Fruit fly (Drosophila melanogaster) whole organism, embryonic: ENCODE measurements around the gene CG1824.
A peak's percentile ranks its signal among the peaks of the same experiment; 100 is the strongest.

Experiments
- ATbp ChIP-seq: fragments of 200-800 bp; sonication (Bioruptor generic); optimal IDR thresholded peaks from 2 replicates; lab custom pipeline; 2017; ENCODE audit warnings: missing biosample characterization, mild to moderate bottlenecking, missing genetic modification characterization, missing genetic modification reagents
- CG10147 ChIP-seq: fragments of 200-800 bp; sonication (Bioruptor generic); optimal IDR thresholded peaks from 2 replicates; lab custom pipeline; 2019; ENCODE audit warnings: missing biosample characterization, mild to moderate bottlenecking, missing genetic modification characterization, moderate library complexity
- CG11695 ChIP-seq: fragments of 200-800 bp; sonication (Bioruptor generic); IDR thresholded peaks from 3 replicates; pipeline ENCODE4 v1.3.6; 2022; ENCODE audit warnings: missing biosample characterization, missing genetic modification characterization
- CG12942 ChIP-seq: fragments of 200-800 bp; sonication (Bioruptor generic); optimal IDR thresholded peaks from 3 replicates; lab custom pipeline; 2016; ENCODE audit warnings: missing biosample characterization, missing genetic modification characterization
- CG13424 ChIP-seq: fragments of 200-800 bp; sonication (Bioruptor generic); optimal IDR thresholded peaks from 2 replicates; lab custom pipeline; 2019; ENCODE audit warnings: missing biosample characterization, mild to moderate bottlenecking, missing genetic modification characterization, moderate library complexity
- CG14014 ChIP-seq: fragments of 200-800 bp; sonication (Bioruptor generic); IDR thresholded peaks from 2 replicates; pipeline ENCODE4 v1.3.6; 2022; ENCODE audit warnings: missing biosample characterization, missing genetic modification characterization
- CG14860 ChIP-seq: fragments of 200-800 bp; sonication (Bioruptor generic); IDR thresholded peaks from 3 replicates; pipeline ENCODE4 v1.3.6; 2022; ENCODE audit warnings: missing biosample characterization, missing genetic modification characterization; ENCODE audit not compliant: partially characterized antibody
- CG15269 ChIP-seq: fragments of 200-800 bp; sonication (Bioruptor generic); optimal IDR thresholded peaks from 2 replicates; lab custom pipeline; 2018; ENCODE audit warnings: missing biosample characterization, mild to moderate bottlenecking, missing genetic modification characterization, moderate library complexity
- CG15479 ChIP-seq: fragments of 200-800 bp; sonication (Bioruptor generic); optimal IDR thresholded peaks from 3 replicates; lab custom pipeline; 2019; ENCODE audit warnings: missing biosample characterization, mild to moderate bottlenecking, missing genetic modification characterization, moderate library complexity
- CG15514 ChIP-seq: fragments of 200-800 bp; sonication (Bioruptor generic); optimal IDR thresholded peaks from 3 replicates; lab custom pipeline; 2017; ENCODE audit warnings: missing biosample characterization, missing genetic modification characterization, mild to moderate bottlenecking, moderate library complexity, missing genetic modification reagents
- CG17359 ChIP-seq: fragments of 200-800 bp; sonication (Bioruptor generic); optimal IDR thresholded peaks from 3 replicates; lab custom pipeline; 2018; ENCODE audit warnings: missing biosample characterization, mild to moderate bottlenecking, missing genetic modification characterization, moderate library complexity
- CG18764 ChIP-seq: fragments of 200-800 bp; sonication (Bioruptor generic); optimal IDR thresholded peaks from 3 replicates; lab custom pipeline; 2016; ENCODE audit warnings: missing biosample characterization, missing genetic modification characterization
- CG2678 ChIP-seq: fragments of 200-800 bp; sonication (Bioruptor generic); optimal IDR thresholded peaks from 3 replicates; lab custom pipeline; 2019; ENCODE audit warnings: missing biosample characterization, mild to moderate bottlenecking, missing genetic modification characterization, moderate library complexity
- CG2712 ChIP-seq: fragments of 200-800 bp; optimal IDR thresholded peaks from 3 replicates; lab custom pipeline; 2019; ENCODE audit warnings: missing biosample characterization, mild to moderate bottlenecking, missing genetic modification characterization, moderate library complexity
- CG30431 ChIP-seq: fragments of 200-800 bp; sonication (Bioruptor generic); optimal IDR thresholded peaks from 2 replicates; lab custom pipeline; 2017; ENCODE audit warnings: missing biosample characterization, missing genetic modification characterization
- CG3163 ChIP-seq: fragments of 200-800 bp; sonication (Bioruptor generic); optimal IDR thresholded peaks from 3 replicates; lab custom pipeline; 2016; ENCODE audit warnings: missing biosample characterization, missing genetic modification characterization
- CG33213 ChIP-seq: fragments of 200-800 bp; sonication (Bioruptor generic); optimal IDR thresholded peaks from 3 replicates; lab custom pipeline; 2016; ENCODE audit warnings: missing biosample characterization, missing genetic modification characterization
- CG6813 ChIP-seq: fragments of 200-800 bp; sonication (Bioruptor generic); optimal IDR thresholded peaks from 2 replicates; lab custom pipeline; 2017; ENCODE audit warnings: missing biosample characterization, missing genetic modification characterization, mild to moderate bottlenecking, moderate library complexity, missing genetic modification reagents
- CG8089 ChIP-seq: fragments of 200-800 bp; sonication (Bioruptor generic); optimal IDR thresholded peaks from 3 replicates; lab custom pipeline; 2016; ENCODE audit warnings: missing biosample characterization, missing genetic modification characterization
- CG8478 ChIP-seq: fragments of >200 bp; optimal IDR thresholded peaks from 2 replicates; lab custom pipeline; 2018
- CG8924 ChIP-seq: fragments of 200-800 bp; optimal IDR thresholded peaks from 3 replicates; lab custom pipeline; 2019; ENCODE audit warnings: missing biosample characterization, mild to moderate bottlenecking, missing genetic modification characterization, moderate library complexity
- CG8944 ChIP-seq: fragments of 200-800 bp; sonication (Bioruptor generic); optimal IDR thresholded peaks from 3 replicates; lab custom pipeline; 2016; ENCODE audit warnings: missing biosample characterization, missing genetic modification characterization
- CG9797 ChIP-seq: fragments of 200-800 bp; sonication (Bioruptor generic); optimal IDR thresholded peaks from 3 replicates; lab custom pipeline; 2018; ENCODE audit warnings: missing biosample characterization, mild to moderate bottlenecking, missing genetic modification characterization
- CHES-1-like ChIP-seq: fragments of 200-800 bp; sonication (Bioruptor generic); optimal IDR thresholded peaks from 2 replicates; lab custom pipeline; 2016; ENCODE audit warnings: missing biosample characterization, missing genetic modification characterization
- CoRest ChIP-seq: fragments of 200-800 bp; sonication (Bioruptor generic); optimal IDR thresholded peaks from 3 replicates; lab custom pipeline; 2018; ENCODE audit warnings: missing biosample characterization, mild to moderate bottlenecking, missing genetic modification characterization, moderate library complexity
- Ets97D ChIP-seq: fragments of 200-800 bp; sonication (Bioruptor generic); optimal IDR thresholded peaks from 3 replicates; lab custom pipeline; 2016; ENCODE audit warnings: missing biosample characterization, missing genetic modification characterization
- HmgZ ChIP-seq: fragments of 200-800 bp; sonication (Bioruptor generic); optimal IDR thresholded peaks from 2 replicates; lab custom pipeline; 2018; ENCODE audit warnings: missing biosample characterization, mild to moderate bottlenecking, missing genetic modification characterization
- Myb ChIP-seq: fragments of 200-800 bp; sonication (Bioruptor generic); optimal IDR thresholded peaks from 2 replicates; lab custom pipeline; 2016; ENCODE audit warnings: missing biosample characterization, missing genetic modification characterization
- Oli ChIP-seq: fragments of 200-800 bp; sonication (Bioruptor generic); optimal IDR thresholded peaks from 2 replicates; lab custom pipeline; 2018; ENCODE audit warnings: missing biosample characterization, mild to moderate bottlenecking, missing genetic modification characterization, moderate library complexity
- Sin3A ChIP-seq: fragments of >200 bp; optimal IDR thresholded peaks from 2 replicates; lab custom pipeline; 2018
- Sox100B ChIP-seq: fragments of 200-800 bp; sonication (Bioruptor generic); optimal IDR thresholded peaks from 3 replicates; lab custom pipeline; 2018; ENCODE audit warnings: missing biosample characterization, mild to moderate bottlenecking, missing genetic modification characterization
- Stat92E ChIP-seq, 3 experiments: fragments of >200 bp in 2 of 3; fragments of 200-800 bp in 1 of 3; sonication (Bioruptor generic) in 1 of 3; optimal IDR thresholded peaks; 2 replicates each; lab custom pipeline; 2017 to 2019; ENCODE audit warnings: missing biosample characterization in 3 of 3, missing genetic modification characterization in 3 of 3, mild to moderate bottlenecking in 1 of 3, moderate library complexity in 1 of 3
- ara ChIP-seq: fragments of 200-800 bp; sonication (Bioruptor generic); IDR thresholded peaks from 2 replicates; pipeline ENCODE4 v1.3.6; 2022; ENCODE audit warnings: missing biosample characterization, missing genetic modification characterization
- bcd ChIP-seq: fragments of 200-800 bp; sonication (Bioruptor generic); optimal IDR thresholded peaks from 2 replicates; lab custom pipeline; 2017; ENCODE audit warnings: missing biosample characterization, mild to moderate bottlenecking, missing genetic modification characterization
- bsh ChIP-seq, 2 experiments: fragments of 200-800 bp; sonication (Bioruptor generic); optimal IDR thresholded peaks; 2 replicates each; lab custom pipeline; 2017 to 2018; ENCODE audit warnings: mild to moderate bottlenecking in 2 of 2, missing biosample characterization in 2 of 2, missing genetic modification characterization in 2 of 2, moderate library complexity in 1 of 2
- btn ChIP-seq: fragments of 200-800 bp; sonication (Bioruptor generic); optimal IDR thresholded peaks from 2 replicates; lab custom pipeline; 2016; ENCODE audit warnings: missing biosample characterization, missing genetic modification characterization
- caup ChIP-seq: fragments of 200-800 bp; sonication (Bioruptor generic); optimal IDR thresholded peaks from 3 replicates; lab custom pipeline; 2017; ENCODE audit warnings: missing biosample characterization, mild to moderate bottlenecking, missing genetic modification characterization, moderate library complexity; ENCODE audit not compliant: severe bottlenecking
- chif ChIP-seq, 2 experiments: fragments of 200-800 bp; sonication (Bioruptor generic); optimal IDR thresholded peaks; 3 replicates each; lab custom pipeline; 2016; ENCODE audit warnings: missing biosample characterization in 2 of 2, missing genetic modification characterization in 2 of 2
- da ChIP-seq: fragments of 200-800 bp; sonication (Bioruptor generic); optimal IDR thresholded peaks from 2 replicates; lab custom pipeline; 2016; ENCODE audit warnings: missing biosample characterization, missing genetic modification characterization
- eyg ChIP-seq: fragments of 200-800 bp; sonication (Bioruptor generic); optimal IDR thresholded peaks from 3 replicates; lab custom pipeline; 2016; ENCODE audit warnings: missing biosample characterization, missing genetic modification characterization
- fru ChIP-seq: fragments of >200 bp; optimal IDR thresholded peaks from 2 replicates; lab custom pipeline; 2017
- ftz-f1 ChIP-seq: fragments of 200-800 bp; sonication (Bioruptor generic); optimal IDR thresholded peaks from 2 replicates; lab custom pipeline; 2016; ENCODE audit warnings: missing biosample characterization, missing genetic modification characterization
- gsb ChIP-seq: fragments of 200-800 bp; sonication (Bioruptor generic); IDR thresholded peaks from 2 replicates; pipeline ENCODE4 v1.3.6; 2022; ENCODE audit warnings: missing biosample characterization, missing genetic modification characterization
- kah ChIP-seq: fragments of 200-800 bp; sonication (Bioruptor generic); optimal IDR thresholded peaks from 2 replicates; lab custom pipeline; 2018; ENCODE audit warnings: missing biosample characterization, mild to moderate bottlenecking, missing genetic modification characterization
- mld ChIP-seq: fragments of 200-800 bp; sonication (Bioruptor generic); IDR thresholded peaks from 3 replicates; pipeline ENCODE4 v1.3.6; 2022; ENCODE audit warnings: missing biosample characterization, missing genetic modification characterization; ENCODE audit not compliant: partially characterized antibody
- prd ChIP-seq, 3 experiments: fragments of >200 bp in 2 of 3; fragments of 200-800 bp in 1 of 3; sonication (Bioruptor generic) in 1 of 3; optimal IDR thresholded peaks in 2 of 3; IDR thresholded peaks in 1 of 3; 2 replicates in 2 of 3; 3 replicates in 1 of 3; pipeline versions ENCODE4 v1.3.6 to Lab custom; 2017 to 2022; ENCODE audit warnings: missing biosample characterization in 1 of 3, missing genetic modification characterization in 1 of 3
- row ChIP-seq: fragments of 200-800 bp; sonication (Bioruptor generic); IDR thresholded peaks from 3 replicates; pipeline ENCODE4 v1.3.6; 2022; ENCODE audit warnings: missing biosample characterization, missing genetic modification characterization
- schlank ChIP-seq: fragments of 200-800 bp; sonication (Bioruptor generic); optimal IDR thresholded peaks from 2 replicates; lab custom pipeline; 2018; ENCODE audit warnings: missing biosample characterization, mild to moderate bottlenecking, missing genetic modification characterization
- scrt ChIP-seq: fragments of 200-800 bp; sonication (Bioruptor generic); optimal IDR thresholded peaks from 2 replicates; lab custom pipeline; 2018; ENCODE audit warnings: missing biosample characterization, mild to moderate bottlenecking, missing genetic modification characterization, moderate library complexity
- sens ChIP-seq: fragments of 200-800 bp; sonication (Bioruptor generic); peaks from one replicate; lab custom pipeline; 2016; ENCODE audit warnings: missing biosample characterization, missing genetic modification characterization
- toy ChIP-seq: fragments of 200-800 bp; sonication (Bioruptor generic); IDR thresholded peaks from 2 replicates; pipeline ENCODE4 v1.3.6; 2022; ENCODE audit warnings: missing biosample characterization, missing genetic modification characterization

The CG1824 gene

dm6 chrX:12547657-12548056 lies 47.8 kb downstream of the CG1824 start:
- TF ChIP-seq CG9797 (GFP tag; lab: Kevin White, UChicago) (no peak), CG18764 (GFP tag; lab: Kevin White, UChicago) (no peak), CG15514 (peak; percentile 9), CG17359 (tag; lab: Kevin White, UChicago) (peak; percentile 46), chif (GFP tag; optimal IDR thresholded peaks at IDR 0.05; lab: Kevin White, UChicago) (peak; percentile 16 to 53), CG2712 (no peak), Sox100B (GFP tag; lab: Kevin White, UChicago) (peak; percentile 0), Myb (GFP tag; lab: Kevin White, UChicago) (peak; percentile 25), kah (GFP tag; lab: Kevin White, UChicago) (peak; percentile 16), CG33213 (no peak), CG30431 (GFP tag; lab: Kevin White, UChicago) (no peak), bsh (GFP tag; optimal IDR thresholded peaks at IDR 0.05; lab: Kevin White, UChicago) (peak in 1 of 2 experiments; percentile 57), ftz-f1 (GFP tag; lab: Kevin White, UChicago) (no peak), CG8478 (lab: Kevin White, UChicago) (no peak), CG13424 (tag; lab: Kevin White, UChicago) (peak; percentile 63), CG8944 (GFP tag; lab: Kevin White, UChicago) (peak; percentile 10), btn (GFP tag; lab: Kevin White, UChicago) (no peak), gsb (GFP tag; lab: Robert Waterston, UW) (no peak), CG10147 (GFP tag; lab: Kevin White, UChicago) (peak; percentile 49), ATbp (peak; percentile 55), CG14860 (GFP tag; lab: Robert Waterston, UW) (no peak), CG12942 (no peak), fru (no peak), CG3163 (GFP tag; lab: Kevin White, UChicago) (no peak), CG15269 (tag; lab: Kevin White, UChicago) (peak; percentile 59), prd (optimal IDR thresholded peaks at IDR 0.05; lab: Kevin White, UChicago) (no peak), prd (GFP tag; IDR thresholded peaks at IDR 0.05; lab: Robert Waterston, UW) (peak; percentile 40; the same call in 2 of the 3 replicates), scrt (GFP tag; lab: Kevin White, UChicago) (peak; percentile 33), CG2678 (tag; lab: Kevin White, UChicago) (peak; percentile 68), bcd (GFP tag; lab: Kevin White, UChicago) (peak; percentile 7), mld (GFP tag; lab: Robert Waterston, UW) (no peak), CG6813 (GFP tag; lab: Kevin White, UChicago) (no peak), Sin3A (lab: Kevin White, UChicago) (no peak), schlank (tag; lab: Kevin White, UChicago) (no peak), da (GFP tag; lab: Kevin White, UChicago) (no peak), row (peak; percentile 74), CG14014 (GFP tag; lab: Robert Waterston, UW) (peak; percentile 26; the same call in 1 of the 2 replicates), toy (GFP tag; lab: Robert Waterston, UW) (no peak), ara (0 out of 2 replicates have a peak, but pooled peaks have one; percentile 9), Oli (tag; lab: Kevin White, UChicago) (peak; percentile 35), sens (peak; percentile 83), caup (GFP tag; lab: Kevin White, UChicago) (peak; percentile 24), CG8924 (tag; lab: Kevin White, UChicago) (peak; percentile 13), HmgZ (tag; lab: Kevin White, UChicago) (no peak), CHES-1-like (GFP tag; lab: Kevin White, UChicago) (peak; percentile 2), CG11695 (GFP tag; lab: Robert Waterston, UW) (no peak), eyg (GFP tag; lab: Kevin White, UChicago) (no peak), CG15479 (no peak), CG8089 (GFP tag; lab: Kevin White, UChicago) (no peak), Ets97D (GFP tag; lab: Kevin White, UChicago) (no peak), CoRest (tag; lab: Kevin White, UChicago) (peak; percentile 25), Stat92E (GFP tag; optimal IDR thresholded peaks at IDR 0.05; lab: Kevin White, UChicago) (no peak)
